Worm (Caenorhabditis elegans) whole organism, mixed stage, embryonic: ENCODE data around the gene srh-33.

ENCODE experiments used
- bed-3 ChIP-seq: fragments of 200-800 bp; sonication (Bioruptor generic); optimal IDR thresholded peaks from 3 replicates; lab custom pipeline; 2018; ENCODE audit warnings: mild to moderate bottlenecking, missing genetic modification characterization, moderate library complexity, missing compliant biosample characterization
- drap-1 ChIP-seq: fragments of 200-800 bp; sonication (Bioruptor generic); optimal IDR thresholded peaks from 3 replicates; lab custom pipeline; 2018; ENCODE audit warnings: mild to moderate bottlenecking, missing genetic modification characterization, missing compliant biosample characterization
- elt-1 ChIP-seq: sonication (generic microtip); optimal IDR thresholded peaks from 2 replicates; lab custom pipeline; 2017; ENCODE audit warnings: missing genetic modification characterization, mild to moderate bottlenecking, missing compliant biosample characterization, antibody characterized with exemption, moderate library complexity, borderline replicate concordance; ENCODE audit not compliant: insufficient read depth
- elt-3 ChIP-seq: fragments of 150-350 bp; optimal IDR thresholded peaks from 2 replicates; lab custom pipeline; 2014; ENCODE audit warnings: missing biosample characterization, missing genetic modification characterization
- hlh-1 ChIP-seq: fragments of 150-350 bp; optimal IDR thresholded peaks from 2 replicates; lab custom pipeline; 2014; ENCODE audit warnings: missing biosample characterization, missing genetic modification reagents, missing genetic modification characterization
- nhr-12 ChIP-seq: fragments of 150-350 bp; optimal IDR thresholded peaks from 2 replicates; lab custom pipeline; 2014; ENCODE audit warnings: missing biosample characterization, missing genetic modification characterization
- nhr-237 ChIP-seq: fragments of 150-350 bp; optimal IDR thresholded peaks from 2 replicates; lab custom pipeline; 2014; ENCODE audit warnings: missing biosample characterization, missing genetic modification characterization
- pha-4 ChIP-seq: fragments of 150-350 bp; optimal IDR thresholded peaks from 2 replicates; lab custom pipeline; 2018; ENCODE audit warnings: missing biosample characterization, missing genetic modification reagents, missing genetic modification characterization
- snpc-4 ChIP-seq: fragments of 150-350 bp; optimal IDR thresholded peaks from 2 replicates; lab custom pipeline; 2014; ENCODE audit warnings: missing biosample characterization, missing genetic modification characterization
- unc-39 ChIP-seq: fragments of 150-350 bp; optimal IDR thresholded peaks from 2 replicates; lab custom pipeline; 2014; ENCODE audit warnings: missing biosample characterization, missing genetic modification characterization

DNA sequence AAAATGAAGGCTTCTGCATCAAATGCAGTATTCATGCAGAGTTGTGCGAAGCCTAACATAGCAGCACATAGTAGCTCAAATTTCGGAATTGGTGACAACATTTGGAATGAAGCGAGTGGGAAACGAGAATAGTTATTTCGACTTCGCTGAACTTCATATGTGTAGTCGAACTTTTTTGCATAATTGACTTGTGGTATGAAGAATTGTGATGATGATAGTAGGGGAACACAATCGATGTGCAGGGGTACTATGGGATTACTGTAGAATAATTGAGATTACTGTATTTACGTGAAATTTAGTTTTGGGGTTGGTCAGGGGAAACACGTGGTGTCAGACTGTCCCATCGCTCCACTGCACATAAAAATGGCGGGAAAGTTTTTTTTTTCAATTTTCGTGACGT lies 2.2 kb downstream of the srh-33 start, which contains the start of gene B0554.7:
- TF ChIP-seq elt-3 (tag; lab: Kevin White, UChicago) (no peak), nhr-237 (tag; lab: Kevin White, UChicago) (no peak), bed-3 (GFP tag; lab: Kevin White, UChicago) (no peak), snpc-4 (no peak), pha-4 (tag; lab: Kevin White, UChicago) (no peak), drap-1 (no peak), nhr-12 (tag; lab: Kevin White, UChicago) (no peak), elt-1 (tag; lab: Kevin White, UChicago) (no peak), hlh-1 (tag; lab: Kevin White, UChicago) (no peak), unc-39 (no peak)
